Fruit fly (Drosophila melanogaster): ENCODE measurements around the gene CG2211.
A peak's percentile ranks its signal among the peaks of the same experiment; 100 is the strongest.

The CG2211 gene

dm6 chr3L:1370099-1370678 lies 35.0 kb upstream of the CG2211 start, which contains the start of gene ru (continued):
- no peak for TF ChIP-seq Dip3 (GFP tag; optimal IDR thresholded peaks at IDR 0.05)

dm6 chr3L:1368201-1368617 lies 33.0 kb upstream of the CG2211 start:
- TF ChIP-seq Ptx1 (GFP tag; IDR thresholded peaks at IDR 0.05), result peak; percentile 85
- no peak for TF ChIP-seq cg (GFP tag; optimal IDR thresholded peaks at IDR 0.05)
- peak; percentile 55 for TF ChIP-seq GATAe (GFP tag; conservative IDR thresholded peaks at IDR 0.05)
- TF ChIP-seq Hmx (GFP tag; optimal IDR thresholded peaks at IDR 0.05), result no peak
- TF ChIP-seq chif (GFP tag; optimal IDR thresholded peaks at IDR 0.05), result peak; percentile 74 to 85
- peak; percentile 2 for TF ChIP-seq stwl (tag; optimal IDR thresholded peaks at IDR 0.05)
- peak; percentile 84 for TF ChIP-seq so (GFP tag; IDR thresholded peaks at IDR 0.05)
- peak; percentile 89 for TF ChIP-seq bab2 (GFP tag; optimal IDR thresholded peaks at IDR 0.05)
- peak; percentile 78 for TF ChIP-seq CG14050 (GFP tag; IDR thresholded peaks at IDR 0.05)
- TF ChIP-seq twi (tag; optimal IDR thresholded peaks at IDR 0.05), result peak; percentile 77
- TF ChIP-seq zfh2 (GFP tag; optimal IDR thresholded peaks at IDR 0.05), result peak; percentile 56
- TF ChIP-seq TFAM (GFP tag; optimal IDR thresholded peaks at IDR 0.05), result peak; percentile 18
- TF ChIP-seq CG10654 (GFP tag; optimal IDR thresholded peaks at IDR 0.05), result peak; percentile 43
- TF ChIP-seq ase (GFP tag; IDR thresholded peaks at IDR 0.05), result peak; percentile 56; the same call in 2 of the 3 replicates
- no peak for TF ChIP-seq pan (optimal IDR thresholded peaks at IDR 0.05)
- TF ChIP-seq pan (GFP tag; optimal IDR thresholded peaks at IDR 0.05 in 1 of 2, IDR thresholded peaks at IDR 0.05 in 1 of 2), result peak in 1 of 2 experiments; percentile 92
- TF ChIP-seq CG7963 (GFP tag; IDR thresholded peaks at IDR 0.05; ENCODE audit: partially characterized antibody), result no peak
- peak; percentile 87 for TF ChIP-seq Awh (GFP tag; IDR thresholded peaks at IDR 0.05)
- peak; percentile 75 for TF ChIP-seq CG6813 (GFP tag; optimal IDR thresholded peaks at IDR 0.05)
- TF ChIP-seq CG12769 (tag; optimal IDR thresholded peaks at IDR 0.05), result peak; percentile 87
- peak; percentile 38 for TF ChIP-seq Sox100B (GFP tag; optimal IDR thresholded peaks at IDR 0.05)
- no peak for TF ChIP-seq HLH4C (GFP tag; IDR thresholded peaks at IDR 0.05; ENCODE audit: partially characterized antibody)
- no peak for TF ChIP-seq Lpt (GFP tag; optimal IDR thresholded peaks at IDR 0.05)
- TF ChIP-seq BEAF-32 (GFP tag; optimal IDR thresholded peaks at IDR 0.05), result no peak
- peak; percentile 53; the same call in 1 of the 2 replicates for TF ChIP-seq CG43689 (GFP tag; IDR thresholded peaks at IDR 0.05)
- TF ChIP-seq her (GFP tag; optimal IDR thresholded peaks at IDR 0.05), result peak; percentile 47
- TF ChIP-seq Dp (GFP tag; optimal IDR thresholded peaks at IDR 0.05), result no peak
- peak; percentile 18 for TF ChIP-seq Nf-YC (tag; optimal IDR thresholded peaks at IDR 0.05)
- peak; percentile 69; the same call in 2 of the 3 replicates for TF ChIP-seq sr (GFP tag; IDR thresholded peaks at IDR 0.05)
- no peak for TF ChIP-seq ato (GFP tag; IDR thresholded peaks at IDR 0.05; ENCODE audit: partially characterized antibody)
- peak; percentile 33 for TF ChIP-seq Asciz (GFP tag; optimal IDR thresholded peaks at IDR 0.05)
- no peak for TF ChIP-seq D (optimal IDR thresholded peaks at IDR 0.05)
- peak; percentile 68 for TF ChIP-seq D (GFP tag; optimal IDR thresholded peaks at IDR 0.05)
- peak; percentile 89 for TF ChIP-seq CG14014 (GFP tag; IDR thresholded peaks at IDR 0.05)
- TF ChIP-seq CG4707 (GFP tag; optimal IDR thresholded peaks at IDR 0.05), result no peak
- peak; percentile 6 for TF ChIP-seq CG9437 (GFP tag; optimal IDR thresholded peaks at IDR 0.05)
- TF ChIP-seq pnt (GFP tag; optimal IDR thresholded peaks at IDR 0.05), result peak; percentile 77
- peak; percentile 68 for TF ChIP-seq Abd-B (GFP tag; optimal IDR thresholded peaks at IDR 0.05)
- peak; percentile 56 for TF ChIP-seq NfI (GFP tag; optimal IDR thresholded peaks at IDR 0.05)
- TF ChIP-seq CG11723 (GFP tag; optimal IDR thresholded peaks at IDR 0.05), result peak; percentile 33
- TF ChIP-seq Gug (GFP tag; IDR thresholded peaks at IDR 0.05), result peak; percentile 93
- TF ChIP-seq CG10366 (GFP tag; IDR thresholded peaks at IDR 0.05), result peak; percentile 87
- no peak for TF ChIP-seq gfzf (GFP tag; optimal IDR thresholded peaks at IDR 0.05)
- TF ChIP-seq NK7.1 (GFP tag; optimal IDR thresholded peaks at IDR 0.05), result peak; percentile 66
- peak; percentile 81 for TF ChIP-seq CG1233 (GFP tag; optimal IDR thresholded peaks at IDR 0.05)
- peak; percentile 15 for TF ChIP-seq CG33557 (GFP tag; optimal IDR thresholded peaks at IDR 0.05)
- no peak; the same call in 1 of the 2 replicates for TF ChIP-seq CG10321 (GFP tag; IDR thresholded peaks at IDR 0.05)

Measured in whole organism, embryonic.